Fruit fly (Drosophila melanogaster): ENCODE data around the gene CG6865.

The CG6865 gene

DNA sequence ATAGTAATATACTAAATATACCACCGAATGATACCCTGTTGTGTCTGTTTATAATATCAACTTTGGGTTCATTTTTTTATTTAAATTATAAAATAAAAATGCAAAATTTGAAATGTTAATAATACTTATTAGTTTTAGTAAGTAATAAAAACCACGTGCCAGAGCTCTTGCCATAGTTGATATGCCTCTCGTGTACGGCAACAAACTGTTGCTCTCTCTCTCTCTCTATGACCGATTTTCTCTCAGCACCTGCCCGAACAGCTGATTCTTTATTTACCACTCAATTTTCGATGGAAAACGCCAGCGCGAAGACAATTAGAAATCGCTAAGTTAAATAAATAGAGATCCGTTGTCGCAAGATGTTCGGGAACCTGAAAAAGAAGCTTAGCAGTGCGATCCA, 4.1 kb downstream of the CG6865 start, which contains the start of gene Dysb (continued):
- TF ChIP-seq Drgx (GFP tag; IDR thresholded peaks at IDR 0.05) (peak; percentile 92), abd-A (tag; optimal IDR thresholded peaks at IDR 0.05) (peak; percentile 32), cg (GFP tag; optimal IDR thresholded peaks at IDR 0.05) (no peak), CG11093 (GFP tag; IDR thresholded peaks at IDR 0.05) (peak; percentile 63; the same call in 1 of the 3 replicates), Scr (GFP tag; IDR thresholded peaks at IDR 0.05; ENCODE audit: partially characterized antibody) (no peak), CG1233 (GFP tag; optimal IDR thresholded peaks at IDR 0.05) (peak; percentile 87), CG16813 (GFP tag; IDR thresholded peaks at IDR 0.05; ENCODE audit: partially characterized antibody) (no peak), CG14710 (tag; optimal IDR thresholded peaks at IDR 0.05) (peak; percentile 85), lbe (GFP tag; optimal IDR thresholded peaks at IDR 0.05) (peak; percentile 84), trem (tag; optimal IDR thresholded peaks at IDR 0.05) (peak; percentile 72), fru (optimal IDR thresholded peaks at IDR 0.05) (no peak), CG31388 (GFP tag; optimal IDR thresholded peaks at IDR 0.05) (peak; percentile 15), otp (GFP tag; IDR thresholded peaks at IDR 0.05) (peak; percentile 92), Usf (GFP tag; optimal IDR thresholded peaks at IDR 0.05) (peak; percentile 61), dan (GFP tag; IDR thresholded peaks at IDR 0.05) (no peak), slou (GFP tag; optimal IDR thresholded peaks at IDR 0.05) (peak; percentile 21), onecut (GFP tag; IDR thresholded peaks at IDR 0.05) (peak; percentile 86), lmd (GFP tag; IDR thresholded peaks at IDR 0.05) (peak; percentile 85), repo (GFP tag; optimal IDR thresholded peaks at IDR 0.05) (no peak), pan (optimal IDR thresholded peaks at IDR 0.05) (no peak), pan (GFP tag; optimal IDR thresholded peaks at IDR 0.05 in 1 of 2, IDR thresholded peaks at IDR 0.05 in 1 of 2) (peak in 1 of 2 experiments; percentile 93), unc-4 (GFP tag; IDR thresholded peaks at IDR 0.05; ENCODE audit: partially characterized antibody) (peak; percentile 24; the same call in 1 of the 2 replicates), Oaz (GFP tag; IDR thresholded peaks at IDR 0.05) (peak; percentile 81), CG7745 (tag; optimal IDR thresholded peaks at IDR 0.05) (peak; percentile 24), cwo (GFP tag; optimal IDR thresholded peaks at IDR 0.05) (peak; percentile 85), Fer3 (tag; optimal IDR thresholded peaks at IDR 0.05) (peak; percentile 91), trh (GFP tag; optimal IDR thresholded peaks at IDR 0.05) (peak; percentile 17), CG17186 (GFP tag; optimal IDR thresholded peaks at IDR 0.05) (no peak), CG6854 (GFP tag; optimal IDR thresholded peaks at IDR 0.05) (peak; percentile 68), chif (GFP tag; optimal IDR thresholded peaks at IDR 0.05) (peak; percentile 30 to 46), CG1602 (GFP tag; optimal IDR thresholded peaks at IDR 0.05) (peak; percentile 78), CG7839 (tag; optimal IDR thresholded peaks at IDR 0.05) (peak; percentile 90), CG2678 (tag; optimal IDR thresholded peaks at IDR 0.05) (peak; percentile 90), vvl (GFP tag; IDR thresholded peaks at IDR 0.05) (peak; percentile 98), CG10979 (tag; optimal IDR thresholded peaks at IDR 0.05) (peak; percentile 86), CG9437 (GFP tag; optimal IDR thresholded peaks at IDR 0.05) (peak; percentile 69), CG17385 (GFP tag; optimal IDR thresholded peaks at IDR 0.05) (peak; percentile 88), CG18764 (GFP tag; optimal IDR thresholded peaks at IDR 0.05) (peak; percentile 54), CG1603 (tag; optimal IDR thresholded peaks at IDR 0.05) (peak; percentile 61), Ptx1 (GFP tag; IDR thresholded peaks at IDR 0.05) (no peak; the same call in 1 of the 2 replicates), Atf-2 (GFP tag; optimal IDR thresholded peaks at IDR 0.05) (peak; percentile 53), ranshi (GFP tag; IDR thresholded peaks at IDR 0.05) (peak; percentile 81), aop (GFP tag; IDR thresholded peaks at IDR 0.05) (peak; percentile 74), Hsf (GFP tag; optimal IDR thresholded peaks at IDR 0.05) (peak; percentile 72), NFAT (GFP tag; IDR thresholded peaks at IDR 0.05) (peak; percentile 96), YL-1 (GFP tag; optimal IDR thresholded peaks at IDR 0.05) (peak; percentile 66), CG14014 (GFP tag; IDR thresholded peaks at IDR 0.05) (peak; percentile 94), Abd-B (GFP tag; optimal IDR thresholded peaks at IDR 0.05) (peak; percentile 70), org-1 (GFP tag; optimal IDR thresholded peaks at IDR 0.05) (peak; percentile 45), slbo (GFP tag; IDR thresholded peaks at IDR 0.05) (peak; percentile 95), CG12391 (tag; optimal IDR thresholded peaks at IDR 0.05) (peak; percentile 92)
